Fruit fly (Drosophila melanogaster): ENCODE measurements around the gene BicD.

DNA sequence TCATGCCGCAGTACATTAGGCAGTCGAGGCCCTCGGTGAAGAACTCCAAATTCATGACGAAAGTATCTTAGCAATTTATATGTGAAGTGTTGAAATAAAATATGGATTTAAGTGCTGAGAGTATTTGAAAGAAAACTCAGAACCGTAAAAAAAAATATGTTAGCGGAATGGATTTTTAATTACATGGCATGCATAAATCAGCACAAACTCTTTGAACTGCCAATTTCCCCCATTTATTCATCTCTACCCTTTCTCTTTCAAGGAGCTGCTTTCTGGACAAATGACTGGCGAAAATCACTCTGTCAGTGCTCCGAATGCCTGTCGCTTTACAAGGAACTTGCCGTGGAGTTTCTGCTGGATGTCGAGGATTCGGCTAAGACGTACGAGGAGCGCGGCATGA is 60.5 kb downstream of the BicD start, which contains the start of gene Rsph9:
- TF ChIP-seq CG8478 (optimal IDR thresholded peaks at IDR 0.05) (no peak), CTCF (optimal IDR thresholded peaks at IDR 0.05) (no peak)

All from S2 (cell line).